Fruit fly (Drosophila melanogaster): ENCODE measurements around the gene LSm-4.

Gene LSm-4

dm6 chr2L:10430802-10431476 lies 25.9 kb upstream of the LSm-4 start, which contains the start of the genes Bug22 and TfIIB (continued):
- no peak for TF ChIP-seq C15 (GFP tag; IDR thresholded peaks at IDR 0.05)
- no peak for TF ChIP-seq Kr (GFP tag; optimal IDR thresholded peaks at IDR 0.05)
- peak; percentile 35 for TF ChIP-seq ERR (GFP tag; optimal IDR thresholded peaks at IDR 0.05)
- TF ChIP-seq kay (GFP tag; optimal IDR thresholded peaks at IDR 0.05) = peak; percentile 36
- peak; percentile 47 for TF ChIP-seq BEAF-32 (GFP tag; optimal IDR thresholded peaks at IDR 0.05)
- TF ChIP-seq p53 (GFP tag; optimal IDR thresholded peaks at IDR 0.05) = no peak
- peak; percentile 6 for TF ChIP-seq CG1529 (GFP tag; optimal IDR thresholded peaks at IDR 0.05)
- TF ChIP-seq CG16813 (GFP tag; IDR thresholded peaks at IDR 0.05; ENCODE audit: partially characterized antibody) = 0 out of 3 replicates have a peak, but pooled peaks have one; percentile 36
- peak; percentile 79 for TF ChIP-seq CG14710 (tag; optimal IDR thresholded peaks at IDR 0.05)
- no peak for TF ChIP-seq sd (tag; optimal IDR thresholded peaks at IDR 0.05)
- TF ChIP-seq CG13424 (tag; optimal IDR thresholded peaks at IDR 0.05) = peak; percentile 74
- peak; percentile 63 for TF ChIP-seq CG8944 (GFP tag; optimal IDR thresholded peaks at IDR 0.05)
- peak in 1 of 2 experiments; percentile 38 for TF ChIP-seq crp (GFP tag; optimal IDR thresholded peaks at IDR 0.05)
- TF ChIP-seq Taf1 (GFP tag; IDR thresholded peaks at IDR 0.05) = peak; percentile 50; the same call in 1 of the 2 replicates
- TF ChIP-seq pum (GFP tag; optimal IDR thresholded peaks at IDR 0.05) = peak; percentile 46
- TF ChIP-seq esg (GFP tag; conservative IDR thresholded peaks at IDR 0.05) = peak; percentile 41; the same call in 1 of the 2 replicates
- peak; percentile 63; the same call in 2 of the 3 replicates for TF ChIP-seq dysf (GFP tag; IDR thresholded peaks at IDR 0.05)
- no peak for TF ChIP-seq dmrt99B (tag; optimal IDR thresholded peaks at IDR 0.05)
- peak; percentile 36 for TF ChIP-seq CG31388 (GFP tag; optimal IDR thresholded peaks at IDR 0.05)
- no peak for TF ChIP-seq hbn (GFP tag; IDR thresholded peaks at IDR 0.05; ENCODE audit: partially characterized antibody)
- TF ChIP-seq CG15696 (tag; optimal IDR thresholded peaks at IDR 0.05) = peak; percentile 56
- TF ChIP-seq CG12769 (tag; optimal IDR thresholded peaks at IDR 0.05) = no peak
- no peak for TF ChIP-seq GATAe (GFP tag; conservative IDR thresholded peaks at IDR 0.05)
- TF ChIP-seq Atf6 (GFP tag; IDR thresholded peaks at IDR 0.05) = peak; percentile 61
- TF ChIP-seq Dip2 (GFP tag; IDR thresholded peaks at IDR 0.05) = no peak
- 0 out of 2 replicates have a peak, but pooled peaks have one; percentile 12 for TF ChIP-seq E2f1 (GFP tag; IDR thresholded peaks at IDR 0.05)
- no peak for TF ChIP-seq knrl (GFP tag; IDR thresholded peaks at IDR 0.05; ENCODE audit: partially characterized antibody)
- TF ChIP-seq rib (GFP tag; IDR thresholded peaks at IDR 0.05) = peak; percentile 79
- TF ChIP-seq CG6272 (GFP tag; IDR thresholded peaks at IDR 0.05) = peak; percentile 41; the same call in 1 of the 2 replicates
- TF ChIP-seq mld (GFP tag; IDR thresholded peaks at IDR 0.05; ENCODE audit: partially characterized antibody) = no peak
- no peak for TF ChIP-seq gcm (GFP tag; optimal IDR thresholded peaks at IDR 0.05)
- TF ChIP-seq NfI (GFP tag; optimal IDR thresholded peaks at IDR 0.05) = peak; percentile 82
- TF ChIP-seq Adf1 (GFP tag; IDR thresholded peaks at IDR 0.05) = peak; percentile 30; the same call in 1 of the 2 replicates
- TF ChIP-seq tx (GFP tag; optimal IDR thresholded peaks at IDR 0.05) = peak; percentile 46
- no peak for TF ChIP-seq al (GFP tag; IDR thresholded peaks at IDR 0.05)
- no peak for TF ChIP-seq sr (GFP tag; IDR thresholded peaks at IDR 0.05)
- peak; percentile 65; the same call in 2 of the 4 replicates for TF ChIP-seq Gug (GFP tag; IDR thresholded peaks at IDR 0.05)
- TF ChIP-seq psq (GFP tag; optimal IDR thresholded peaks at IDR 0.05) = peak; percentile 39
- TF ChIP-seq HLH3B (GFP tag; IDR thresholded peaks at IDR 0.05) = peak; percentile 58
- TF ChIP-seq stwl (tag; optimal IDR thresholded peaks at IDR 0.05) = peak; percentile 64
- TF ChIP-seq az2 (GFP tag; optimal IDR thresholded peaks at IDR 0.05) = peak; percentile 76
- peak; percentile 83 for TF ChIP-seq Xbp1 (GFP tag; optimal IDR thresholded peaks at IDR 0.05)
- TF ChIP-seq unc-4 (GFP tag; IDR thresholded peaks at IDR 0.05; ENCODE audit: partially characterized antibody) = no peak; the same call in 1 of the 2 replicates
- peak; percentile 76 for TF ChIP-seq CoRest (tag; optimal IDR thresholded peaks at IDR 0.05)
- TF ChIP-seq Lhr (GFP tag; optimal IDR thresholded peaks at IDR 0.05) = peak; percentile 26
- TF ChIP-seq Vsx1 (GFP tag; optimal IDR thresholded peaks at IDR 0.05) = no peak
- TF ChIP-seq CG10462 (GFP tag; optimal IDR thresholded peaks at IDR 0.05) = peak; percentile 37
- TF ChIP-seq CG9817 (tag; optimal IDR thresholded peaks at IDR 0.05) = no peak
- TF ChIP-seq bowl (GFP tag; IDR thresholded peaks at IDR 0.05) = no peak

All from whole organism, embryonic.